Worm (Caenorhabditis elegans) whole organism, L4 larva: ENCODE data around the gene F48B9.3.

Source experiments
- D1046.2 ChIP-seq: fragments of 200-800 bp; sonication (Bioruptor generic); IDR thresholded peaks from 2 replicates; pipeline ENCODE4 v1.3.6; 2022; ENCODE audit warnings: missing genetic modification characterization, missing compliant biosample characterization
- F26F4.8 ChIP-seq: fragments of 200-800 bp; sonication (Bioruptor generic); conservative IDR thresholded peaks from 2 replicates; pipeline ENCODE4 v1.3.6; 2022; ENCODE audit warnings: missing genetic modification characterization, missing compliant biosample characterization
- F37D6.2 ChIP-seq: sonication (generic microtip); optimal IDR thresholded peaks from 2 replicates; lab custom pipeline; 2016; ENCODE audit warnings: mild to moderate bottlenecking, missing genetic modification characterization, missing compliant biosample characterization
- R02D3.7 ChIP-seq: fragments of 150-350 bp; sonication (generic microtip); optimal IDR thresholded peaks from 3 replicates; lab custom pipeline; 2014; ENCODE audit warnings: missing biosample characterization, missing genetic modification characterization
- Y48G9A.11 ChIP-seq: fragments of 200-800 bp; sonication (Bioruptor generic); IDR thresholded peaks from 2 replicates; pipeline ENCODE4 v1.3.6; 2022; ENCODE audit warnings: missing genetic modification reagents, missing genetic modification characterization, missing compliant biosample characterization
- Y5F2A.4 ChIP-seq: fragments of 200-800 bp; sonication (Bioruptor generic); optimal IDR thresholded peaks from 2 replicates; lab custom pipeline; 2018; ENCODE audit warnings: mild to moderate bottlenecking, missing genetic modification characterization, missing compliant biosample characterization
- Y75B8A.6 ChIP-seq: fragments of 200-800 bp; sonication (Bioruptor generic); IDR thresholded peaks from 2 replicates; pipeline ENCODE4 v1.3.6; 2022; ENCODE audit warnings: missing genetic modification reagents, missing genetic modification characterization, missing compliant biosample characterization
- ZK337.2 ChIP-seq: fragments of 200-800 bp; sonication (Bioruptor generic); IDR thresholded peaks from 2 replicates; pipeline ENCODE4 v1.3.6; 2022; ENCODE audit warnings: missing genetic modification reagents, missing genetic modification characterization, missing compliant biosample characterization
- ZK546.5 ChIP-seq, 2 experiments: sonication (generic microtip); optimal IDR thresholded peaks; 2 replicates each; lab custom pipeline; 2017; ENCODE audit warnings: missing biosample characterization in 2 of 2, missing genetic modification characterization in 2 of 2
- aha-1 ChIP-seq: fragments of 150-350 bp; peaks from one replicate; lab custom pipeline; 2014; ENCODE audit warnings: missing biosample characterization, missing genetic modification characterization
- ceh-20 ChIP-seq: fragments of 200-800 bp; sonication (Bioruptor generic); IDR thresholded peaks from 2 replicates; pipeline ENCODE4 v1.3.6; 2022; ENCODE audit warnings: missing genetic modification reagents, missing genetic modification characterization, missing compliant biosample characterization
- ceh-44 ChIP-seq: fragments of 200-800 bp; sonication (Bioruptor generic); IDR thresholded peaks from 2 replicates; pipeline ENCODE4 v1.3.6; 2022; ENCODE audit warnings: missing genetic modification reagents, missing genetic modification characterization, missing compliant biosample characterization
- ceh-62 ChIP-seq: sonication (generic microtip); optimal IDR thresholded peaks from 2 replicates; lab custom pipeline; 2017; ENCODE audit warnings: missing biosample characterization, missing genetic modification characterization
- ceh-82 ChIP-seq: sonication (generic microtip); optimal IDR thresholded peaks from 2 replicates; lab custom pipeline; 2017; ENCODE audit warnings: missing biosample characterization, missing genetic modification characterization
- daf-16 ChIP-seq, 3 experiments: sonication (generic microtip); optimal IDR thresholded peaks; 2 replicates each; lab custom pipeline; 2016 to 2017; ENCODE audit warnings: missing genetic modification characterization in 3 of 3, missing genetic modification reagents in 3 of 3, mild to moderate bottlenecking in 2 of 3, missing compliant biosample characterization in 2 of 3, missing biosample characterization in 1 of 3, moderate library complexity in 1 of 3
- daf-19 ChIP-seq: fragments of 200-800 bp; sonication (Bioruptor generic); conservative IDR thresholded peaks from 2 replicates; pipeline ENCODE4 v1.3.6; 2022; ENCODE audit warnings: missing genetic modification characterization, missing compliant biosample characterization
- dmd-9 ChIP-seq: fragments of 200-800 bp; sonication (Bioruptor generic); IDR thresholded peaks from 2 replicates; pipeline ENCODE4 v1.3.6; 2022; ENCODE audit warnings: missing genetic modification reagents, missing genetic modification characterization, missing compliant biosample characterization
- egl-27 ChIP-seq: sonication (generic microtip); optimal IDR thresholded peaks from 3 replicates; lab custom pipeline; 2017; ENCODE audit warnings: missing biosample characterization, missing genetic modification reagents, missing genetic modification characterization
- egl-43 ChIP-seq: fragments of 200-800 bp; sonication (Bioruptor generic); IDR thresholded peaks from 2 replicates; pipeline ENCODE4 v1.3.6; 2022; ENCODE audit warnings: missing genetic modification reagents, missing genetic modification characterization, missing compliant biosample characterization
- fkh-10 ChIP-seq: fragments of 150-350 bp; optimal IDR thresholded peaks from 2 replicates; lab custom pipeline; 2014; ENCODE audit warnings: missing biosample characterization, missing genetic modification reagents, missing genetic modification characterization
- hif-1 ChIP-seq, 2 experiments: sonication (generic microtip); optimal IDR thresholded peaks; 2 replicates each; lab custom pipeline; 2016 to 2017; ENCODE audit warnings: missing compliant biosample characterization in 2 of 2, missing genetic modification characterization in 2 of 2, missing genetic modification reagents in 2 of 2, missing genotype in 2 of 2, mild to moderate bottlenecking in 1 of 2
- hlh-11 ChIP-seq: fragments of 200-800 bp; sonication (Bioruptor generic); optimal IDR thresholded peaks from 2 replicates; lab custom pipeline; 2018; ENCODE audit warnings: mild to moderate bottlenecking, missing genetic modification characterization, missing compliant biosample characterization
- hlh-30 ChIP-seq: sonication (generic microtip); optimal IDR thresholded peaks from 2 replicates; lab custom pipeline; 2017; ENCODE audit warnings: antibody characterized with exemption, mild to moderate bottlenecking, missing genetic modification characterization, missing compliant biosample characterization; ENCODE audit not compliant: insufficient read depth
- jun-1 ChIP-seq: fragments of 150-350 bp; optimal IDR thresholded peaks from 2 replicates; lab custom pipeline; 2014; ENCODE audit warnings: missing biosample characterization, missing genetic modification reagents, missing genetic modification characterization
- lin-13 ChIP-seq: fragments of 150-350 bp; optimal IDR thresholded peaks from 2 replicates; lab custom pipeline; 2014; ENCODE audit warnings: missing biosample characterization, missing genetic modification reagents, missing genetic modification characterization
- madf-5 ChIP-seq, 2 experiments: fragments of 200-800 bp; sonication (Bioruptor generic); IDR thresholded peaks; 2 replicates each; pipeline ENCODE4 v1.3.6; 2022; ENCODE audit warnings: missing compliant biosample characterization in 2 of 2, missing genetic modification characterization in 2 of 2
- mdl-1 ChIP-seq, 2 experiments: fragments of 150-350 bp in 1 of 2; sonication (generic microtip) in 1 of 2; optimal IDR thresholded peaks; 2 replicates each; lab custom pipeline; 2014 to 2017; ENCODE audit warnings: missing biosample characterization in 2 of 2, missing genetic modification characterization in 2 of 2
- mes-2 ChIP-seq: sonication (generic microtip); optimal IDR thresholded peaks from 2 replicates; lab custom pipeline; 2016; ENCODE audit warnings: missing genotype, mild to moderate bottlenecking, missing genetic modification characterization, missing compliant biosample characterization; ENCODE audit not compliant: poor library complexity, severe bottlenecking
- mxl-2 ChIP-seq: fragments of 200-800 bp; sonication (Bioruptor generic); conservative IDR thresholded peaks from 2 replicates; pipeline ENCODE4 v1.3.6; 2022; ENCODE audit warnings: missing genetic modification reagents, missing genetic modification characterization, missing compliant biosample characterization
- mxl-3 ChIP-seq: fragments of 200-800 bp; sonication (Bioruptor generic); optimal IDR thresholded peaks from 2 replicates; lab custom pipeline; 2018; ENCODE audit warnings: mild to moderate bottlenecking, missing genetic modification characterization, missing compliant biosample characterization
- nhr-11 ChIP-seq: fragments of 150-350 bp; optimal IDR thresholded peaks from 2 replicates; lab custom pipeline; 2014; ENCODE audit warnings: missing biosample characterization, missing genetic modification characterization
- nhr-28 ChIP-seq: fragments of 150-350 bp; optimal IDR thresholded peaks from 2 replicates; lab custom pipeline; 2014; ENCODE audit warnings: missing biosample characterization, missing genetic modification characterization
- nhr-41 ChIP-seq: fragments of 200-800 bp; sonication (Bioruptor generic); IDR thresholded peaks from 2 replicates; pipeline ENCODE4 v1.3.6; 2022; ENCODE audit warnings: missing genetic modification reagents, missing genetic modification characterization, missing compliant biosample characterization
- nhr-42 ChIP-seq: fragments of 200-800 bp; sonication (Bioruptor generic); IDR thresholded peaks from 2 replicates; pipeline ENCODE4 v1.3.6; 2022; ENCODE audit warnings: missing genetic modification characterization, missing compliant biosample characterization
- nhr-6 ChIP-seq: fragments of 150-350 bp; optimal IDR thresholded peaks from 2 replicates; lab custom pipeline; 2014; ENCODE audit warnings: missing biosample characterization, missing genetic modification characterization
- nhr-77 ChIP-seq: fragments of 150-350 bp; optimal IDR thresholded peaks from 2 replicates; lab custom pipeline; 2014; ENCODE audit warnings: missing biosample characterization, missing genetic modification characterization
- php-3 ChIP-seq: fragments of 200-800 bp; sonication (Bioruptor generic); IDR thresholded peaks from 2 replicates; pipeline ENCODE4 v1.3.6; 2022; ENCODE audit warnings: missing genetic modification reagents, missing genetic modification characterization, missing compliant biosample characterization
- pqm-1 ChIP-seq: sonication (generic microtip); optimal IDR thresholded peaks from 2 replicates; lab custom pipeline; 2017; ENCODE audit warnings: missing biosample characterization, missing genetic modification characterization
- rbr-2 ChIP-seq: sonication (generic microtip); optimal IDR thresholded peaks from 2 replicates; lab custom pipeline; 2016; ENCODE audit warnings: missing genotype, missing genetic modification characterization, missing compliant biosample characterization
- sdz-12 ChIP-seq: fragments of 200-800 bp; sonication (Bioruptor generic); optimal IDR thresholded peaks from 2 replicates; lab custom pipeline; 2018; ENCODE audit warnings: mild to moderate bottlenecking, missing genetic modification characterization, missing compliant biosample characterization
- snpc-1.2 ChIP-seq: fragments of 200-800 bp; sonication (Bioruptor generic); IDR thresholded peaks from 2 replicates; pipeline ENCODE4 v1.3.6; 2022; ENCODE audit warnings: missing genetic modification reagents, missing genetic modification characterization, missing compliant biosample characterization
- spr-1 ChIP-seq: sonication (generic microtip); optimal IDR thresholded peaks from 2 replicates; lab custom pipeline; 2016; ENCODE audit warnings: mild to moderate bottlenecking, missing genetic modification characterization, missing compliant biosample characterization
- spr-3 ChIP-seq: fragments of 200-800 bp; sonication (Bioruptor generic); optimal IDR thresholded peaks from 2 replicates; lab custom pipeline; 2018; ENCODE audit warnings: mild to moderate bottlenecking, missing genetic modification characterization, missing compliant biosample characterization
- tag-97 ChIP-seq: fragments of 200-800 bp; sonication (Bioruptor generic); IDR thresholded peaks from 2 replicates; pipeline ENCODE4 v1.3.6; 2022; ENCODE audit warnings: missing genetic modification characterization, missing compliant biosample characterization
- unc-62 ChIP-seq, 3 experiments: fragments of 150-350 bp in 1 of 3; sonication (generic microtip); optimal IDR thresholded peaks in 2 of 3; peaks in 1 of 3; 1 replicate in 1 of 3; 2 replicates in 2 of 3; lab custom pipeline; 2014 to 2017; ENCODE audit warnings: missing biosample characterization in 3 of 3, missing genetic modification characterization in 3 of 3, missing genetic modification reagents in 3 of 3, missing genotype in 1 of 3
- zag-1 ChIP-seq: fragments of 150-350 bp; optimal IDR thresholded peaks from 2 replicates; lab custom pipeline; 2014; ENCODE audit warnings: missing biosample characterization, missing genetic modification characterization
- zip-2 ChIP-seq: fragments of 150-350 bp; optimal IDR thresholded peaks from 2 replicates; lab custom pipeline; 2014; ENCODE audit warnings: missing biosample characterization, missing genetic modification characterization
- ztf-11 ChIP-seq: fragments of 150-350 bp; optimal IDR thresholded peaks from 2 replicates; lab custom pipeline; 2014; ENCODE audit warnings: missing biosample characterization, missing genetic modification characterization

The F48B9.3 gene

ce11 chrX:2216242-2216641 is 51.4 kb downstream of the F48B9.3 start:
- TF ChIP-seq unc-62 (GFP tag; optimal IDR thresholded peaks at IDR 0.05 in 1 of 2; lab: Kevin White, UChicago): peak in 1 of 2 experiments; percentile 87
- no peak for TF ChIP-seq unc-62 (tag; optimal IDR thresholded peaks at IDR 0.05; lab: Kevin White, UChicago)
- no peak for TF ChIP-seq daf-16 (GFP tag; optimal IDR thresholded peaks at IDR 0.05; lab: Kevin White, UChicago)
- TF ChIP-seq daf-16 (tag; optimal IDR thresholded peaks at IDR 0.05; lab: Kevin White, UChicago): no peak
- no peak for TF ChIP-seq mxl-2
- no peak for TF ChIP-seq F37D6.2 (tag; lab: Kevin White, UChicago)
- no peak for TF ChIP-seq ztf-11
- TF ChIP-seq madf-5 (GFP tag; IDR thresholded peaks at IDR 0.05; lab: Robert Waterston, UW): no peak
- no peak for TF ChIP-seq nhr-28 (tag; lab: Kevin White, UChicago)
- peak in 1 of 2 experiments; percentile 70 for TF ChIP-seq hif-1 (tag; optimal IDR thresholded peaks at IDR 0.05; lab: Kevin White, UChicago)

ce11 chrX:2216662-2217061 is 51.8 kb downstream of the F48B9.3 start:
- TF ChIP-seq snpc-1.2: no peak
- no peak for TF ChIP-seq ceh-20 (GFP tag; lab: Robert Waterston, UW)
- TF ChIP-seq ZK546.5 (tag; optimal IDR thresholded peaks at IDR 0.05; lab: Kevin White, UChicago): no peak
- no peak for TF ChIP-seq spr-3 (GFP tag; lab: Kevin White, UChicago)
- no peak for TF ChIP-seq F37D6.2 (tag; lab: Kevin White, UChicago)
- TF ChIP-seq Y48G9A.11: no peak
- TF ChIP-seq F26F4.8 (GFP tag; lab: Robert Waterston, UW): peak; percentile 52; the same call in 1 of the 2 replicates
- TF ChIP-seq aha-1 (tag; lab: Kevin White, UChicago): peak; percentile 57
- TF ChIP-seq nhr-6: no peak
- TF ChIP-seq ztf-11: no peak
- no peak for TF ChIP-seq nhr-77
- no peak for TF ChIP-seq ceh-44
- no peak for TF ChIP-seq lin-13 (GFP tag; lab: Kevin White, UChicago)
- TF ChIP-seq ceh-82: no peak
- 0 out of 2 replicates have a peak, but pooled peaks have one; percentile 21 for TF ChIP-seq php-3
- TF ChIP-seq R02D3.7 (tag; lab: Kevin White, UChicago): no peak
- no peak for TF ChIP-seq nhr-11 (tag; lab: Kevin White, UChicago)
- TF ChIP-seq mxl-3 (GFP tag; lab: Kevin White, UChicago): peak; percentile 69
- no peak for TF ChIP-seq pqm-1 (tag; lab: Kevin White, UChicago)
- TF ChIP-seq mdl-1 (tag; optimal IDR thresholded peaks at IDR 0.05; lab: Kevin White, UChicago): peak in 1 of 2 experiments; percentile 18
- TF ChIP-seq ceh-62 (tag; lab: Kevin White, UChicago): no peak
- peak; percentile 19 for TF ChIP-seq hlh-30 (tag; lab: Kevin White, UChicago)
- TF ChIP-seq nhr-42: no peak
- TF ChIP-seq egl-43 (GFP tag; lab: Robert Waterston, UW): 0 out of 2 replicates have a peak, but pooled peaks have one; percentile 28
- 0 out of 2 replicates have a peak, but pooled peaks have one; percentile 52 for TF ChIP-seq mxl-2
- TF ChIP-seq jun-1 (tag; lab: Kevin White, UChicago): no peak
- TF ChIP-seq dmd-9: no peak
- TF ChIP-seq nhr-41: no peak
- TF ChIP-seq sdz-12 (GFP tag; lab: Kevin White, UChicago): no peak
- TF ChIP-seq hlh-11 (tag; lab: Kevin White, UChicago): peak; percentile 21
- no peak for TF ChIP-seq Y5F2A.4 (GFP tag; lab: Kevin White, UChicago)
- no peak for TF ChIP-seq spr-1
- no peak for TF ChIP-seq D1046.2 (GFP tag; lab: Robert Waterston, UW)
- no peak for TF ChIP-seq tag-97 (GFP tag; lab: Robert Waterston, UW)
- TF ChIP-seq Y75B8A.6 (GFP tag; lab: Robert Waterston, UW): no peak
- no peak for TF ChIP-seq egl-27 (tag; lab: Kevin White, UChicago)
- no peak for TF ChIP-seq zip-2 (tag; lab: Kevin White, UChicago)
- no peak for TF ChIP-seq unc-62 (GFP tag; optimal IDR thresholded peaks at IDR 0.05 in 1 of 2; lab: Kevin White, UChicago)
- no peak for TF ChIP-seq unc-62 (tag; optimal IDR thresholded peaks at IDR 0.05; lab: Kevin White, UChicago)
- TF ChIP-seq zag-1: no peak
- TF ChIP-seq madf-5 (GFP tag; IDR thresholded peaks at IDR 0.05; lab: Robert Waterston, UW): no peak
- TF ChIP-seq fkh-10: no peak
- no peak for TF ChIP-seq ZK337.2 (GFP tag; lab: Robert Waterston, UW)
- no peak for TF ChIP-seq rbr-2 (tag; lab: Kevin White, UChicago)
- TF ChIP-seq daf-19 (GFP tag; lab: Robert Waterston, UW): no peak
- TF ChIP-seq mes-2: peak; percentile 6
